Fruit fly (Drosophila melanogaster): ENCODE results near the gene step.

- TF ChIP-seq so (GFP tag; IDR thresholded peaks at IDR 0.05) (no peak), eyg (GFP tag; optimal IDR thresholded peaks at IDR 0.05) (no peak), CG1647 (GFP tag; optimal IDR thresholded peaks at IDR 0.05) (no peak), ap (GFP tag; IDR thresholded peaks at IDR 0.05) (no peak), CG8359 (GFP tag; optimal IDR thresholded peaks at IDR 0.05; ENCODE audit: borderline replicate concordance) (no peak), CG4424 (GFP tag; optimal IDR thresholded peaks at IDR 0.05) (no peak)
These were observed 38.1 kb upstream of the step start, which contains the start of gene CG31612 for dm6 chr2L:21795342-21795874.
